Worm (Caenorhabditis elegans) whole organism, young adult: ENCODE results near the gene sms-2.

Experiments
- F33H1.4 ChIP-seq: fragments of 200-800 bp; sonication (Bioruptor generic); IDR thresholded peaks from 2 replicates; pipeline ENCODE4 v1.3.6; 2022; ENCODE audit warnings: missing genetic modification reagents, missing genetic modification characterization, missing compliant biosample characterization
- ama-1 ChIP-seq, 3 experiments: fragments of 150-350 bp in 1 of 3; sonication (generic microtip) in 2 of 3; optimal IDR thresholded peaks; 2 replicates each; lab custom pipeline; 2014 to 2018; ENCODE audit warnings: missing biosample characterization in 2 of 3, missing genetic modification characterization in 2 of 3, missing genetic modification reagents in 2 of 3
- dpl-1 ChIP-seq: fragments of 150-350 bp; optimal IDR thresholded peaks from 2 replicates; lab custom pipeline; 2014; ENCODE audit warnings: missing biosample characterization, missing genetic modification reagents, missing genetic modification characterization
- ekl-4 ChIP-seq: fragments of 200-800 bp; sonication (Bioruptor generic); IDR thresholded peaks from 2 replicates; pipeline ENCODE4 v1.3.6; 2022; ENCODE audit warnings: missing genetic modification reagents, missing genetic modification characterization, missing compliant biosample characterization
- hrde-1 ChIP-seq: sonication (generic microtip); optimal IDR thresholded peaks from 2 replicates; lab custom pipeline; 2016; ENCODE audit warnings: missing genetic modification characterization, mild to moderate bottlenecking, missing compliant biosample characterization, moderate library complexity, missing genotype, missing genetic modification reagents, borderline replicate concordance
- pha-4 ChIP-seq: fragments of 150-350 bp; sonication (generic microtip); optimal IDR thresholded peaks from 2 replicates; lab custom pipeline; 2014; ENCODE audit warnings: missing biosample characterization, missing genetic modification reagents, missing genetic modification characterization
- snpc-4 ChIP-seq, 5 experiments: fragments of 150-350 bp in 1 of 5; sonication (generic microtip) in 4 of 5; optimal IDR thresholded peaks; 2 replicates each; lab custom pipeline; 2014 to 2018; ENCODE audit warnings: missing genetic modification characterization in 5 of 5, missing biosample characterization in 3 of 5, antibody characterized with exemption in 2 of 5, mild to moderate bottlenecking in 2 of 5, missing compliant biosample characterization in 2 of 5, missing genotype in 2 of 5, moderate library complexity in 2 of 5, missing genetic modification reagents in 1 of 5

- TF ChIP-seq snpc-4 (GFP tag; optimal IDR thresholded peaks at IDR 0.05; lab: Kevin White, UChicago) (no peak), snpc-4 (tag; optimal IDR thresholded peaks at IDR 0.05; lab: Kevin White, UChicago) (no peak), hrde-1 (tag; lab: Kevin White, UChicago) (no peak), ekl-4 (no peak), ama-1 (optimal IDR thresholded peaks at IDR 0.05; lab: Kevin White, UChicago) (no peak), ama-1 (GFP tag; optimal IDR thresholded peaks at IDR 0.05; lab: Kevin White, UChicago) (no peak), F33H1.4 (GFP tag; lab: Robert Waterston, UW) (no peak), pha-4 (no peak), dpl-1 (GFP tag; lab: Kevin White, UChicago) (no peak)
These were observed 21.1 kb downstream of the sms-2 start for ce11 chrX:927632-928031.
